Worm (Caenorhabditis elegans): ENCODE data around the gene fbxb-48.

DNA sequence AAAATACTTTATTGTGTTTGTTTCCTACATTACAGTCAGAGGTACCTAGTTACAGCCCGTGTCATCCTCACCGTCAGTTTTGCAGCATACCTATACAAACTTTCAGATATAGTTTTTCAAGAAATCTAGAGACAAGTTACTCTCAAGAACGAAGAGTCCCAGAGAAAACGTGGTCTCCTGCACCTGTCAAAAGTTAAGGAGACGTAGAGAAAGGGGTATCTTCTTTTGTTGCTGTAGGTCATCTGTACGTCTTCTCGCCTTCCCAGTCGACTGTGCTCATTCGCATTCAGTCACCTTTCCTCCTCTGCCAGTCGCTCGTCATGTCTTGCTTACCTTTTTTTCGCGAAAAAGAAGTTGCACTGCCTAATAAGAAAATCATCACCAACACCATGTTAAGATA lies 42.5 kb upstream of the fbxb-48 start, which contains the start of gene F36H5.4:
- TF ChIP-seq ceh-22 (tag; optimal IDR thresholded peaks at IDR 0.05) (no peak), lin-11 (tag; optimal IDR thresholded peaks at IDR 0.05) (no peak), dmd-4 (tag; optimal IDR thresholded peaks at IDR 0.05; ENCODE audit: borderline replicate concordance) (no peak), C38D4.7 (GFP tag; optimal IDR thresholded peaks at IDR 0.05) (no peak), syd-9 (tag; optimal IDR thresholded peaks at IDR 0.05) (no peak), pqm-1 (tag; optimal IDR thresholded peaks at IDR 0.05) (no peak), tbx-7 (tag; optimal IDR thresholded peaks at IDR 0.05) (no peak), unc-3 (GFP tag; conservative IDR thresholded peaks at IDR 0.05) (no peak), unc-3 (tag; optimal IDR thresholded peaks at IDR 0.05) (no peak), ceh-45 (GFP tag; IDR thresholded peaks at IDR 0.05) (no peak), fax-1 (tag; optimal IDR thresholded peaks at IDR 0.05) (no peak), ceh-14 (tag; optimal IDR thresholded peaks at IDR 0.05) (no peak), pag-3 (tag; optimal IDR thresholded peaks at IDR 0.05; ENCODE audit: borderline replicate concordance) (no peak)
